Fruit fly (Drosophila melanogaster): ENCODE data around the gene Pnn.

dm6 chr3R:9756187-9756586, 15.5 kb downstream of the Pnn start, which contains the start of the genes Alg12 and Rpt3R:
- TF ChIP-seq bab1 (GFP tag; optimal IDR thresholded peaks at IDR 0.05), result peak; percentile 21
- TF ChIP-seq kay (GFP tag; ENCODE audit: borderline replicate concordance), result no peak
- TF ChIP-seq cic (GFP tag; optimal IDR thresholded peaks at IDR 0.05), result no peak
- TF ChIP-seq cnc (optimal IDR thresholded peaks at IDR 0.05), result no peak
- no peak for TF ChIP-seq CG5204 (GFP tag; optimal IDR thresholded peaks at IDR 0.05)
- no peak for TF ChIP-seq tj (GFP tag; optimal IDR thresholded peaks at IDR 0.05)
- no peak for TF ChIP-seq ovo (GFP tag; optimal IDR thresholded peaks at IDR 0.05)
- peak; percentile 71 for TF ChIP-seq CG14711 (tag; optimal IDR thresholded peaks at IDR 0.05)
- TF ChIP-seq pad (GFP tag; optimal IDR thresholded peaks at IDR 0.05), result no peak
- TF ChIP-seq Mnt (GFP tag; optimal IDR thresholded peaks at IDR 0.05), result no peak
- TF ChIP-seq Clk (GFP tag; optimal IDR thresholded peaks at IDR 0.05), result no peak
- no peak for TF ChIP-seq CG7101 (tag; optimal IDR thresholded peaks at IDR 0.05)
